Worm (Caenorhabditis elegans) whole organism, young adult: ENCODE results near the gene E02C12.9.
"Not testable (repeated sequence)": the region's sequence is repeated elsewhere in the genome, so short reads cannot be mapped to it uniquely, and the experiment has no call there.

Source experiments
- B0019.2 ChIP-seq: fragments of 200-800 bp; sonication (Bioruptor generic); conservative IDR thresholded peaks from 2 replicates; pipeline ENCODE4 v1.3.6; 2022; ENCODE audit warnings: missing genetic modification reagents, missing genetic modification characterization, missing compliant biosample characterization
- F23B12.7 ChIP-seq: sonication (generic microtip); optimal IDR thresholded peaks from 2 replicates; lab custom pipeline; 2017; ENCODE audit warnings: missing genetic modification characterization, mild to moderate bottlenecking, missing compliant biosample characterization, antibody characterized with exemption, moderate library complexity; ENCODE audit not compliant: insufficient read depth
- F57C9.4 ChIP-seq: sonication (generic microtip); optimal IDR thresholded peaks from 2 replicates; lab custom pipeline; 2017; ENCODE audit warnings: mild to moderate bottlenecking, missing genetic modification characterization, missing compliant biosample characterization
- Y53G8AR.9 ChIP-seq: fragments of 200-800 bp; sonication (Bioruptor generic); conservative IDR thresholded peaks from 2 replicates; pipeline ENCODE4 v1.3.6; 2022; ENCODE audit warnings: missing genetic modification reagents, missing genetic modification characterization, missing compliant biosample characterization
- Y56A3A.18 ChIP-seq: fragments of 200-800 bp; sonication (Bioruptor generic); IDR thresholded peaks from 2 replicates; pipeline ENCODE4 v1.3.6; 2022; ENCODE audit warnings: missing genetic modification reagents, missing genetic modification characterization, missing compliant biosample characterization
- Y79H2A.3 ChIP-seq: fragments of 200-800 bp; sonication (Bioruptor generic); conservative IDR thresholded peaks from 2 replicates; pipeline ENCODE4 v1.3.6; 2022; ENCODE audit warnings: missing genetic modification reagents, missing genetic modification characterization, missing compliant biosample characterization
- Y95B8A.8 ChIP-seq: fragments of 200-800 bp; sonication (Bioruptor generic); IDR thresholded peaks from 2 replicates; pipeline ENCODE4 v1.3.6; 2022; ENCODE audit warnings: missing genetic modification reagents, missing genetic modification characterization, missing compliant biosample characterization
- aptf-3 ChIP-seq: fragments of 200-800 bp; sonication (Bioruptor generic); IDR thresholded peaks from 2 replicates; pipeline ENCODE4 v1.3.6; 2022; ENCODE audit warnings: missing genetic modification characterization, missing compliant biosample characterization
- cebp-1 ChIP-seq, 2 experiments: fragments of 200-800 bp in 1 of 2; sonication (Bioruptor generic) in 1 of 2; sonication (generic microtip) in 1 of 2; IDR thresholded peaks in 1 of 2; optimal IDR thresholded peaks in 1 of 2; 2 replicates each; pipeline versions ENCODE4 v1.3.6 to Lab custom; 2017 to 2022; ENCODE audit warnings: missing compliant biosample characterization in 2 of 2, missing genetic modification characterization in 2 of 2, mild to moderate bottlenecking in 1 of 2, missing genetic modification reagents in 1 of 2, moderate library complexity in 1 of 2
- ceh-40 ChIP-seq: fragments of 200-800 bp; sonication (Bioruptor generic); IDR thresholded peaks from 2 replicates; pipeline ENCODE4 v1.3.6; 2022; ENCODE audit warnings: missing genetic modification characterization, missing compliant biosample characterization
- ceh-58 ChIP-seq: fragments of 200-800 bp; sonication (Bioruptor generic); IDR thresholded peaks from 2 replicates; pipeline ENCODE4 v1.3.6; 2022; ENCODE audit warnings: missing genetic modification characterization, missing compliant biosample characterization
- dpl-1 ChIP-seq: fragments of 150-350 bp; optimal IDR thresholded peaks from 2 replicates; lab custom pipeline; 2014; ENCODE audit warnings: missing biosample characterization, missing genetic modification reagents, missing genetic modification characterization
- egl-44 ChIP-seq: fragments of 200-800 bp; sonication (Bioruptor generic); IDR thresholded peaks from 2 replicates; pipeline ENCODE4 v1.3.6; 2022; ENCODE audit warnings: missing genetic modification reagents, missing genetic modification characterization, missing compliant biosample characterization
- him-1 ChIP-seq: sonication (generic microtip); optimal IDR thresholded peaks from 2 replicates; lab custom pipeline; 2016; ENCODE audit warnings: missing genotype, missing genetic modification reagents, missing genetic modification characterization, missing compliant biosample characterization
- hmg-20 ChIP-seq: fragments of 200-800 bp; sonication (Bioruptor generic); IDR thresholded peaks from 2 replicates; pipeline ENCODE4 v1.3.6; 2022; ENCODE audit warnings: missing genetic modification reagents, missing genetic modification characterization, missing compliant biosample characterization
- let-526 ChIP-seq: fragments of 200-800 bp; sonication (Bioruptor generic); IDR thresholded peaks from 2 replicates; pipeline ENCODE4 v1.3.6; 2022; ENCODE audit warnings: missing genetic modification reagents, missing genetic modification characterization, missing compliant biosample characterization
- lin-40 ChIP-seq: sonication (generic microtip); optimal IDR thresholded peaks from 2 replicates; lab custom pipeline; 2016; ENCODE audit warnings: missing genetic modification characterization, mild to moderate bottlenecking, missing compliant biosample characterization, missing genotype, missing genetic modification reagents
- lin-54 ChIP-seq: fragments of 200-800 bp; sonication (Bioruptor generic); optimal IDR thresholded peaks from 2 replicates; lab custom pipeline; 2018; ENCODE audit warnings: mild to moderate bottlenecking, missing genetic modification characterization, missing compliant biosample characterization
- lir-1 ChIP-seq: fragments of 200-800 bp; sonication (Bioruptor generic); conservative IDR thresholded peaks from 2 replicates; pipeline ENCODE4 v1.3.6; 2022; ENCODE audit warnings: missing genetic modification reagents, missing genetic modification characterization, missing compliant biosample characterization
- lsy-27 ChIP-seq: sonication (generic microtip); optimal IDR thresholded peaks from 2 replicates; lab custom pipeline; 2017; ENCODE audit warnings: missing genetic modification characterization, mild to moderate bottlenecking, missing compliant biosample characterization, antibody characterized with exemption, missing genotype, borderline replicate concordance; ENCODE audit not compliant: insufficient read depth
- madf-3 ChIP-seq: fragments of 200-800 bp; sonication (Bioruptor generic); IDR thresholded peaks from 2 replicates; pipeline ENCODE4 v1.3.6; 2022; ENCODE audit warnings: missing genetic modification reagents, missing genetic modification characterization, missing compliant biosample characterization
- nhr-120 ChIP-seq: fragments of 200-800 bp; sonication (Bioruptor generic); IDR thresholded peaks from 2 replicates; pipeline ENCODE4 v1.3.6; 2022; ENCODE audit warnings: missing genetic modification characterization, missing compliant biosample characterization
- nhr-179 ChIP-seq: sonication (generic microtip); optimal IDR thresholded peaks from 2 replicates; lab custom pipeline; 2016; ENCODE audit warnings: mild to moderate bottlenecking, missing genetic modification characterization, missing compliant biosample characterization
- nhr-90 ChIP-seq: sonication (generic microtip); optimal IDR thresholded peaks from 2 replicates; lab custom pipeline; 2016; ENCODE audit warnings: missing genotype, mild to moderate bottlenecking, missing genetic modification characterization, missing compliant biosample characterization
- pbrm-1 ChIP-seq: fragments of 200-800 bp; sonication (Bioruptor generic); IDR thresholded peaks from 2 replicates; pipeline ENCODE4 v1.3.6; 2022; ENCODE audit warnings: missing genetic modification reagents, missing genetic modification characterization, missing compliant biosample characterization
- rec-8 ChIP-seq, 2 experiments: sonication (generic microtip); optimal IDR thresholded peaks; 2 replicates each; lab custom pipeline; 2016; ENCODE audit warnings: mild to moderate bottlenecking in 2 of 2, missing genetic modification characterization in 2 of 2, missing genetic modification reagents in 2 of 2, missing genotype in 2 of 2, missing biosample characterization in 1 of 2, missing compliant biosample characterization in 1 of 2, moderate library complexity in 1 of 2
- rpc-1 ChIP-seq, 2 experiments: fragments of 150-350 bp in 1 of 2; sonication (generic microtip) in 1 of 2; optimal IDR thresholded peaks; 2 replicates each; lab custom pipeline; 2014 to 2018; ENCODE audit warnings: missing biosample characterization in 1 of 2, missing genetic modification characterization in 1 of 2, missing genetic modification reagents in 1 of 2, missing genotype in 1 of 2
- snpc-4 ChIP-seq, 5 experiments: fragments of 150-350 bp in 1 of 5; sonication (generic microtip) in 4 of 5; optimal IDR thresholded peaks; 2 replicates each; lab custom pipeline; 2014 to 2018; ENCODE audit warnings: missing genetic modification characterization in 5 of 5, missing biosample characterization in 3 of 5, antibody characterized with exemption in 2 of 5, mild to moderate bottlenecking in 2 of 5, missing compliant biosample characterization in 2 of 5, missing genotype in 2 of 5, moderate library complexity in 2 of 5, missing genetic modification reagents in 1 of 5
- somi-1 ChIP-seq: fragments of 200-800 bp; sonication (Bioruptor generic); optimal IDR thresholded peaks from 2 replicates; lab custom pipeline; 2018; ENCODE audit warnings: mild to moderate bottlenecking, missing genetic modification characterization, missing compliant biosample characterization
- tbx-9 ChIP-seq: sonication (generic microtip); optimal IDR thresholded peaks from 2 replicates; lab custom pipeline; 2016; ENCODE audit warnings: borderline replicate concordance, missing genetic modification characterization, inconsistent platforms, missing compliant biosample characterization
- unc-62 ChIP-seq: fragments of 150-350 bp; optimal IDR thresholded peaks from 2 replicates; lab custom pipeline; 2014; ENCODE audit warnings: missing biosample characterization, missing genetic modification reagents, missing genetic modification characterization
- xnd-1 ChIP-seq: sonication (generic microtip); optimal IDR thresholded peaks from 2 replicates; lab custom pipeline; 2016; ENCODE audit warnings: missing genotype, missing genetic modification reagents, missing genetic modification characterization, missing compliant biosample characterization
- ztf-22 ChIP-seq: fragments of 200-800 bp; sonication (Bioruptor generic); optimal IDR thresholded peaks from 2 replicates; lab custom pipeline; 2018; ENCODE audit warnings: mild to moderate bottlenecking, missing genetic modification characterization, moderate library complexity, missing compliant biosample characterization

Gene E02C12.9

ce11 chrV:9382538-9383328 lies 7.5 kb upstream of the E02C12.9 start (continued):
- TF ChIP-seq madf-3, result peak; percentile 92
- TF ChIP-seq him-1 (tag; lab: Kevin White, UChicago), result peak; percentile 64
- peak; percentile 99 for TF ChIP-seq xnd-1 (tag; lab: Kevin White, UChicago)
- peak; percentile 93 for TF ChIP-seq lin-54
- TF ChIP-seq Y53G8AR.9 (GFP tag; lab: Robert Waterston, UW), result peak; percentile 85
- peak; percentile 98 for TF ChIP-seq dpl-1 (GFP tag; lab: Kevin White, UChicago)
- 0 out of 2 replicates have a peak, but pooled peaks have one; percentile 55 for TF ChIP-seq Y79H2A.3 (GFP tag; lab: Robert Waterston, UW)
- TF ChIP-seq lir-1, result peak; percentile 42; the same call in 1 of the 2 replicates

- TF ChIP-seq Y95B8A.8 (GFP tag; lab: Robert Waterston, UW), result no peak
- peak; percentile 65; the same call in 1 of the 2 replicates for TF ChIP-seq cebp-1 (GFP tag; IDR thresholded peaks at IDR 0.05; lab: Robert Waterston, UW)
- TF ChIP-seq cebp-1 (tag; optimal IDR thresholded peaks at IDR 0.05; lab: Kevin White, UChicago), result peak; percentile 92
Observed at ce11 chrV:9381846-9382363, 6.6 kb upstream of the E02C12.9 start, which contains the start of gene E02C12.12. Gene E02C12.12 (minus strand): TSS chrV:9382313.

- not testable (repeated sequence) for TF ChIP-seq somi-1 (GFP tag; lab: Kevin White, UChicago); B0019.2 (GFP tag; lab: Robert Waterston, UW); tbx-9 (tag; lab: Kevin White, UChicago)
Observed at ce11 chrV:9379808-9380207, 4.5 kb upstream of the E02C12.9 start, which contains the start of gene E02C12.11. Gene E02C12.11 (minus strand): TSS chrV:9379908.

ce11 chrV:9378335-9378734 lies 3.1 kb upstream of the E02C12.9 start, which contains the start of gene E02C12.10:
Gene E02C12.10 (minus strand): TSS chrV:9378409.
- TF ChIP-seq F23B12.7, result no peak

ce11 chrV:9376417-9376816 lies 1.1 kb upstream of the E02C12.9 start, which contains the start of gene E02C12.19:
Gene E02C12.19 (minus strand): TSS chrV:9376517.
- TF ChIP-seq lin-40 (tag; lab: Kevin White, UChicago), result no peak
- TF ChIP-seq nhr-120, result no peak
- TF ChIP-seq pbrm-1 (GFP tag; lab: Robert Waterston, UW), result no peak
- TF ChIP-seq Y56A3A.18 (GFP tag; lab: Robert Waterston, UW), result no peak
- no peak for TF ChIP-seq rec-8 (tag; optimal IDR thresholded peaks at IDR 0.05; lab: Kevin White, UChicago)
- no peak for TF ChIP-seq snpc-4 (GFP tag; optimal IDR thresholded peaks at IDR 0.05; lab: Kevin White, UChicago)
- TF ChIP-seq snpc-4 (tag; optimal IDR thresholded peaks at IDR 0.05; lab: Kevin White, UChicago), result no peak
- no peak for TF ChIP-seq let-526
- TF ChIP-seq unc-62, result no peak
- no peak for TF ChIP-seq Y95B8A.8 (GFP tag; lab: Robert Waterston, UW)
- no peak for TF ChIP-seq ztf-22 (GFP tag; lab: Kevin White, UChicago)
- TF ChIP-seq hmg-20 (GFP tag; lab: Robert Waterston, UW), result no peak
- no peak for TF ChIP-seq nhr-179 (tag; lab: Kevin White, UChicago)
- no peak for TF ChIP-seq rpc-1 (optimal IDR thresholded peaks at IDR 0.05; lab: Kevin White, UChicago)
- TF ChIP-seq rpc-1 (tag; optimal IDR thresholded peaks at IDR 0.05; lab: Kevin White, UChicago), result no peak
- no peak for TF ChIP-seq ceh-40 (GFP tag; lab: Robert Waterston, UW)
- TF ChIP-seq egl-44 (GFP tag; lab: Robert Waterston, UW), result no peak
- no peak for TF ChIP-seq lsy-27 (tag; lab: Kevin White, UChicago)
- no peak for TF ChIP-seq aptf-3 (GFP tag; lab: Robert Waterston, UW)
- no peak for TF ChIP-seq F57C9.4
- TF ChIP-seq ceh-58 (GFP tag; lab: Robert Waterston, UW), result no peak
- TF ChIP-seq nhr-90 (tag; lab: Kevin White, UChicago), result no peak
